Fruit fly (Drosophila melanogaster) whole organism, embryonic: ENCODE measurements around the gene CG4465.
A peak's percentile ranks its signal among the peaks of the same experiment; 100 is the strongest.

Experiments
- Adf1 ChIP-seq: fragments of 200-800 bp; sonication (Bioruptor generic); IDR thresholded peaks from 2 replicates; pipeline ENCODE4 v1.3.6; 2022; ENCODE audit warnings: missing biosample characterization, missing genetic modification characterization
- B-H1 ChIP-seq: fragments of 200-800 bp; sonication (Bioruptor generic); IDR thresholded peaks from 3 replicates; pipeline ENCODE4 v1.3.6; 2022; ENCODE audit warnings: missing biosample characterization, missing genetic modification characterization
- CG10274 ChIP-seq: fragments of 200-800 bp; sonication (Bioruptor generic); optimal IDR thresholded peaks from 3 replicates; lab custom pipeline; 2017; ENCODE audit warnings: missing biosample characterization, mild to moderate bottlenecking, missing genetic modification characterization
- CG10654 ChIP-seq: fragments of 200-800 bp; sonication (Bioruptor generic); optimal IDR thresholded peaks from 2 replicates; lab custom pipeline; 2016; ENCODE audit warnings: missing biosample characterization, missing genetic modification characterization
- CG11085 ChIP-seq: fragments of 200-800 bp; sonication (Bioruptor generic); IDR thresholded peaks from 2 replicates; pipeline ENCODE4 v1.3.6; 2022; ENCODE audit warnings: missing biosample characterization, missing genetic modification characterization
- CG11398 ChIP-seq: fragments of 200-800 bp; sonication (Bioruptor generic); optimal IDR thresholded peaks from 2 replicates; lab custom pipeline; 2016; ENCODE audit warnings: missing biosample characterization, missing genetic modification characterization
- CG11560 ChIP-seq: fragments of 200-800 bp; sonication (Bioruptor generic); IDR thresholded peaks from 3 replicates; pipeline ENCODE4 v1.3.6; 2022; ENCODE audit warnings: missing biosample characterization, missing genetic modification characterization
- CG12155 ChIP-seq: fragments of 200-800 bp; sonication (Bioruptor generic); optimal IDR thresholded peaks from 3 replicates; lab custom pipeline; 2016; ENCODE audit warnings: missing biosample characterization, missing genetic modification characterization
- CG14441 ChIP-seq: fragments of 200-800 bp; sonication (Bioruptor generic); IDR thresholded peaks from 2 replicates; pipeline ENCODE4 v1.3.6; 2022; ENCODE audit warnings: missing biosample characterization, missing genetic modification characterization
- CG14667 ChIP-seq: fragments of 200-800 bp; sonication (Bioruptor generic); IDR thresholded peaks from 2 replicates; pipeline ENCODE4 v1.3.6; 2022; ENCODE audit warnings: missing biosample characterization, missing genetic modification characterization
- CG15011 ChIP-seq: fragments of 200-800 bp; sonication (Bioruptor generic); optimal IDR thresholded peaks from 3 replicates; lab custom pipeline; 2018; ENCODE audit warnings: missing biosample characterization, mild to moderate bottlenecking, missing genetic modification characterization
- CG17186 ChIP-seq: fragments of 200-800 bp; sonication (Bioruptor generic); optimal IDR thresholded peaks from 3 replicates; lab custom pipeline; 2017; ENCODE audit warnings: missing biosample characterization, missing genetic modification reagents, missing genetic modification characterization
- CG17802 ChIP-seq: fragments of 200-800 bp; sonication (Bioruptor generic); optimal IDR thresholded peaks from 2 replicates; lab custom pipeline; 2018; ENCODE audit warnings: missing biosample characterization, mild to moderate bottlenecking, missing genetic modification characterization, moderate library complexity
- CG1832 ChIP-seq: fragments of 200-800 bp; sonication (Bioruptor generic); optimal IDR thresholded peaks from 2 replicates; lab custom pipeline; 2017; ENCODE audit warnings: missing biosample characterization, mild to moderate bottlenecking, missing genetic modification characterization, inconsistent platforms
- CG18599 ChIP-seq: fragments of 200-800 bp; sonication (Bioruptor generic); optimal IDR thresholded peaks from 3 replicates; lab custom pipeline; 2017; ENCODE audit warnings: missing biosample characterization, missing genetic modification characterization, mild to moderate bottlenecking, moderate library complexity, missing genetic modification reagents
- CG3065 ChIP-seq: fragments of 200-800 bp; sonication (Bioruptor generic); optimal IDR thresholded peaks from 2 replicates; lab custom pipeline; 2016; ENCODE audit warnings: missing biosample characterization, missing genetic modification characterization
- CG31441 ChIP-seq: fragments of 200-800 bp; sonication (Bioruptor generic); IDR thresholded peaks from 2 replicates; pipeline ENCODE4 v1.3.6; 2022; ENCODE audit warnings: missing biosample characterization, missing genetic modification characterization
- CG32532 ChIP-seq: fragments of 200-800 bp; sonication (Bioruptor generic); IDR thresholded peaks from 2 replicates; pipeline ENCODE4 v1.3.6; 2022; ENCODE audit warnings: missing biosample characterization, missing genetic modification characterization
- CG3281 ChIP-seq: fragments of 200-800 bp; sonication (Bioruptor generic); optimal IDR thresholded peaks from 3 replicates; lab custom pipeline; 2017; ENCODE audit warnings: missing biosample characterization, mild to moderate bottlenecking, missing genetic modification characterization
- CG7372 ChIP-seq: fragments of 200-800 bp; sonication (Bioruptor generic); IDR thresholded peaks from 2 replicates; pipeline ENCODE4 v1.3.6; 2022; ENCODE audit warnings: missing biosample characterization, missing genetic modification characterization
- CG7745 ChIP-seq: fragments of 200-800 bp; sonication (Bioruptor generic); optimal IDR thresholded peaks from 2 replicates; lab custom pipeline; 2018; ENCODE audit warnings: missing biosample characterization, mild to moderate bottlenecking, missing genetic modification characterization, moderate library complexity
- Dek ChIP-seq: fragments of 200-800 bp; sonication (Bioruptor generic); optimal IDR thresholded peaks from 3 replicates; lab custom pipeline; 2019; ENCODE audit warnings: missing biosample characterization, mild to moderate bottlenecking, missing genetic modification characterization, moderate library complexity
- Dref ChIP-seq: fragments of 200-800 bp; sonication (Bioruptor generic); IDR thresholded peaks from 2 replicates; pipeline ENCODE4 v1.3.6; 2022; ENCODE audit warnings: missing biosample characterization, missing genetic modification characterization
- Eip74EF ChIP-seq, 2 experiments: fragments of 200-800 bp in 1 of 2; fragments of >200 bp in 1 of 2; sonication (Bioruptor generic) in 1 of 2; optimal IDR thresholded peaks; 2 replicates each; lab custom pipeline; 2017 to 2019; ENCODE audit warnings: missing biosample characterization in 2 of 2, missing genetic modification characterization in 2 of 2, mild to moderate bottlenecking in 1 of 2, moderate library complexity in 1 of 2
- HLH4C ChIP-seq: fragments of 200-800 bp; sonication (Bioruptor generic); IDR thresholded peaks from 3 replicates; pipeline ENCODE4 v1.3.6; 2022; ENCODE audit warnings: missing biosample characterization, missing genetic modification characterization; ENCODE audit not compliant: partially characterized antibody
- HLHmδ ChIP-seq: fragments of 200-800 bp; sonication (Bioruptor generic); optimal IDR thresholded peaks from 2 replicates; lab custom pipeline; 2018; ENCODE audit warnings: missing biosample characterization, mild to moderate bottlenecking, missing genetic modification characterization, moderate library complexity
- Hand ChIP-seq: fragments of 200-800 bp; sonication (Bioruptor generic); optimal IDR thresholded peaks from 2 replicates; lab custom pipeline; 2017; ENCODE audit warnings: mild to moderate bottlenecking, missing biosample characterization, missing genetic modification reagents, missing genetic modification characterization
- NC2α ChIP-seq: fragments of 200-800 bp; sonication (Bioruptor generic); optimal IDR thresholded peaks from 2 replicates; lab custom pipeline; 2016; ENCODE audit warnings: missing biosample characterization, missing genetic modification characterization
- Nf-YB ChIP-seq: fragments of 200-800 bp; sonication (Bioruptor generic); optimal IDR thresholded peaks from 3 replicates; lab custom pipeline; 2019; ENCODE audit warnings: missing biosample characterization, mild to moderate bottlenecking, missing genetic modification characterization, moderate library complexity
- NfI ChIP-seq: fragments of 200-800 bp; sonication (Bioruptor generic); optimal IDR thresholded peaks from 3 replicates; lab custom pipeline; 2018; ENCODE audit warnings: missing biosample characterization, mild to moderate bottlenecking, missing genetic modification characterization, moderate library complexity
- Oaz ChIP-seq: fragments of 200-800 bp; sonication (Bioruptor generic); IDR thresholded peaks from 2 replicates; pipeline ENCODE4 v1.3.6; 2022; ENCODE audit warnings: missing biosample characterization, missing genetic modification characterization
- Poxn ChIP-seq: fragments of 200-800 bp; sonication (Bioruptor generic); IDR thresholded peaks from 2 replicates; pipeline ENCODE4 v1.3.6; 2022; ENCODE audit warnings: missing biosample characterization, missing genetic modification characterization
- Rx ChIP-seq: fragments of 200-800 bp; sonication (Bioruptor generic); IDR thresholded peaks from 2 replicates; pipeline ENCODE4 v1.3.6; 2022; ENCODE audit warnings: missing biosample characterization, missing genetic modification characterization
- br ChIP-seq: fragments of >200 bp; optimal IDR thresholded peaks from 2 replicates; lab custom pipeline; 2017
- ftz-f1 ChIP-seq: fragments of 200-800 bp; sonication (Bioruptor generic); optimal IDR thresholded peaks from 2 replicates; lab custom pipeline; 2016; ENCODE audit warnings: missing biosample characterization, missing genetic modification characterization
- grau ChIP-seq: fragments of 200-800 bp; optimal IDR thresholded peaks from 3 replicates; lab custom pipeline; 2019; ENCODE audit warnings: missing biosample characterization, mild to moderate bottlenecking, missing genetic modification characterization, moderate library complexity
- gt ChIP-seq: fragments of 200-800 bp; sonication (Bioruptor generic); IDR thresholded peaks from 2 replicates; pipeline ENCODE4 v1.3.6; 2022; ENCODE audit warnings: missing biosample characterization, missing genetic modification characterization
- h ChIP-seq: fragments of >200 bp; optimal IDR thresholded peaks from 2 replicates; lab custom pipeline; 2017
- nau ChIP-seq: fragments of 200-800 bp; sonication (Bioruptor generic); optimal IDR thresholded peaks from 3 replicates; lab custom pipeline; 2017; ENCODE audit warnings: missing biosample characterization, mild to moderate bottlenecking, missing genetic modification characterization, missing genetic modification reagents
- oc ChIP-seq: fragments of 200-800 bp; sonication (Bioruptor generic); optimal IDR thresholded peaks from 2 replicates; lab custom pipeline; 2018; ENCODE audit warnings: missing biosample characterization, mild to moderate bottlenecking, missing genetic modification characterization, moderate library complexity
- odd ChIP-seq: fragments of 200-800 bp; sonication (Bioruptor generic); optimal IDR thresholded peaks from 2 replicates; lab custom pipeline; 2017; ENCODE audit warnings: missing biosample characterization, mild to moderate bottlenecking, missing genetic modification characterization
- pan ChIP-seq, 4 experiments: fragments of >200 bp in 3 of 4; fragments of 200-800 bp in 1 of 4; sonication (Bioruptor generic) in 1 of 4; optimal IDR thresholded peaks in 3 of 4; IDR thresholded peaks in 1 of 4; 2 replicates each; pipeline versions ENCODE4 v1.3.6 to Lab custom; 2017 to 2022; ENCODE audit warnings: missing biosample characterization in 2 of 4, missing genetic modification characterization in 2 of 4, mixed read lengths in 1 of 4
- pfk ChIP-seq: fragments of 200-800 bp; sonication (Bioruptor generic); optimal IDR thresholded peaks from 2 replicates; lab custom pipeline; 2018; ENCODE audit warnings: missing biosample characterization, mild to moderate bottlenecking, missing genetic modification characterization, moderate library complexity
- pnt ChIP-seq: fragments of 200-800 bp; sonication (Bioruptor generic); optimal IDR thresholded peaks from 3 replicates; lab custom pipeline; 2016; ENCODE audit warnings: missing biosample characterization, missing genetic modification characterization
- scrt ChIP-seq: fragments of 200-800 bp; sonication (Bioruptor generic); optimal IDR thresholded peaks from 2 replicates; lab custom pipeline; 2018; ENCODE audit warnings: missing biosample characterization, mild to moderate bottlenecking, missing genetic modification characterization, moderate library complexity
- sima ChIP-seq: fragments of 200-800 bp; sonication (Bioruptor generic); optimal IDR thresholded peaks from 2 replicates; lab custom pipeline; 2016; ENCODE audit warnings: missing biosample characterization, missing genetic modification characterization
- slou ChIP-seq: fragments of 200-800 bp; sonication (Bioruptor generic); optimal IDR thresholded peaks from 3 replicates; lab custom pipeline; 2016; ENCODE audit warnings: missing biosample characterization, missing genetic modification characterization
- sqz ChIP-seq: fragments of 200-800 bp; sonication (Bioruptor generic); optimal IDR thresholded peaks from 3 replicates; lab custom pipeline; 2018; ENCODE audit warnings: missing biosample characterization, mild to moderate bottlenecking, missing genetic modification characterization
- tgo ChIP-seq: fragments of 200-800 bp; sonication (Bioruptor generic); IDR thresholded peaks from 3 replicates; pipeline ENCODE4 v1.3.6; 2022; ENCODE audit warnings: missing biosample characterization, missing genetic modification characterization
- wek ChIP-seq: fragments of 200-800 bp; sonication (Bioruptor generic); optimal IDR thresholded peaks from 3 replicates; lab custom pipeline; 2018; ENCODE audit warnings: missing biosample characterization, mild to moderate bottlenecking, missing genetic modification characterization, moderate library complexity

Gene CG4465

dm6 chr3R:19908863-19909343 lies 8.7 kb downstream of the CG4465 start (continued):
- TF ChIP-seq Dek (peak; percentile 74), sima (GFP tag; lab: Kevin White, UChicago) (no peak), HLH4C (GFP tag; lab: Robert Waterston, UW) (no peak), CG31441 (GFP tag; lab: Robert Waterston, UW) (peak; percentile 75; the same call in 1 of the 2 replicates), tgo (peak; percentile 86), CG17186 (GFP tag; lab: Kevin White, UChicago) (peak; percentile 57), Eip74EF (GFP tag; optimal IDR thresholded peaks at IDR 0.05; lab: Kevin White, UChicago) (peak in 1 of 2 experiments; percentile 52), CG3281 (peak; percentile 70), CG10654 (GFP tag; lab: Kevin White, UChicago) (peak; percentile 82), sqz (no peak), NfI (GFP tag; lab: Kevin White, UChicago) (peak; percentile 81), CG10274 (GFP tag; lab: Kevin White, UChicago) (peak; percentile 9), CG14667 (GFP tag; lab: Robert Waterston, UW) (peak; percentile 84), CG3065 (GFP tag; lab: Kevin White, UChicago) (peak; percentile 55), pan (optimal IDR thresholded peaks at IDR 0.05; lab: Kevin White, UChicago) (no peak), pan (GFP tag; optimal IDR thresholded peaks at IDR 0.05 in 1 of 2, IDR thresholded peaks at IDR 0.05 in 1 of 2) (peak in 1 of 2 experiments; percentile 91), Hand (GFP tag; lab: Kevin White, UChicago) (peak; percentile 56), Dref (no peak), br (lab: Kevin White, UChicago) (no peak), CG15011 (GFP tag; lab: Kevin White, UChicago) (peak; percentile 65), CG18599 (GFP tag; lab: Kevin White, UChicago) (peak; percentile 88), CG32532 (GFP tag; lab: Robert Waterston, UW) (peak; percentile 91), CG14441 (GFP tag; lab: Robert Waterston, UW) (peak; percentile 90), wek (GFP tag; lab: Kevin White, UChicago) (peak; percentile 26), CG11560 (tag; lab: Robert Waterston, UW) (peak; percentile 60; the same call in 2 of the 3 replicates), NC2α (GFP tag; lab: Kevin White, UChicago) (peak; percentile 57), ftz-f1 (GFP tag; lab: Kevin White, UChicago) (no peak), Adf1 (GFP tag; lab: Robert Waterston, UW) (peak; percentile 76), pfk (GFP tag; lab: Kevin White, UChicago) (no peak), CG11085 (GFP tag; lab: Robert Waterston, UW) (peak; percentile 66), gt (no peak; the same call in 1 of the 2 replicates), CG7745 (tag; lab: Kevin White, UChicago) (no peak), Poxn (GFP tag; lab: Robert Waterston, UW) (peak; percentile 71), Oaz (peak; percentile 69), odd (peak; percentile 79), scrt (GFP tag; lab: Kevin White, UChicago) (peak; percentile 54), h (lab: Kevin White, UChicago) (no peak), CG7372 (GFP tag; lab: Robert Waterston, UW) (peak; percentile 63), B-H1 (GFP tag; lab: Robert Waterston, UW) (peak; percentile 72), CG17802 (tag; lab: Kevin White, UChicago) (peak; percentile 43), slou (GFP tag; lab: Kevin White, UChicago) (no peak), pnt (GFP tag; lab: Kevin White, UChicago) (peak; percentile 69), CG12155 (GFP tag; lab: Kevin White, UChicago) (peak; percentile 82), Rx (peak; percentile 81), CG1832 (no peak), oc (peak; percentile 76), Nf-YB (GFP tag; lab: Kevin White, UChicago) (peak; percentile 38), HLHmδ (GFP tag; lab: Kevin White, UChicago) (no peak), nau (peak; percentile 75), grau (tag; lab: Kevin White, UChicago) (peak; percentile 86), CG11398 (GFP tag; lab: Kevin White, UChicago) (peak; percentile 51)
